Fruit fly (Drosophila melanogaster) whole organism, embryonic: Measurements from ENCODE around the gene Mst77F.

Experiments
- CG10267 ChIP-seq: fragments of 200-800 bp; sonication (Bioruptor generic); optimal IDR thresholded peaks from 2 replicates; lab custom pipeline; 2018; ENCODE audit warnings: missing biosample characterization, mild to moderate bottlenecking, missing genetic modification characterization, moderate library complexity
- CG11085 ChIP-seq: fragments of 200-800 bp; sonication (Bioruptor generic); IDR thresholded peaks from 2 replicates; pipeline ENCODE4 v1.3.6; 2022; ENCODE audit warnings: missing biosample characterization, missing genetic modification characterization
- CG11456 ChIP-seq: fragments of 200-800 bp; sonication (Bioruptor generic); IDR thresholded peaks from 3 replicates; pipeline ENCODE4 v1.3.6; 2022; ENCODE audit warnings: missing biosample characterization, missing genetic modification characterization
- CG14667 ChIP-seq: fragments of 200-800 bp; sonication (Bioruptor generic); IDR thresholded peaks from 2 replicates; pipeline ENCODE4 v1.3.6; 2022; ENCODE audit warnings: missing biosample characterization, missing genetic modification characterization
- CG1529 ChIP-seq: fragments of 200-800 bp; sonication (Bioruptor generic); optimal IDR thresholded peaks from 3 replicates; lab custom pipeline; 2018; ENCODE audit warnings: missing biosample characterization, missing genetic modification characterization
- CG17186 ChIP-seq: fragments of 200-800 bp; sonication (Bioruptor generic); optimal IDR thresholded peaks from 3 replicates; lab custom pipeline; 2017; ENCODE audit warnings: missing biosample characterization, missing genetic modification reagents, missing genetic modification characterization
- CG17359 ChIP-seq: fragments of 200-800 bp; sonication (Bioruptor generic); optimal IDR thresholded peaks from 3 replicates; lab custom pipeline; 2018; ENCODE audit warnings: missing biosample characterization, mild to moderate bottlenecking, missing genetic modification characterization, moderate library complexity
- CG1792 ChIP-seq: fragments of 200-800 bp; sonication (Bioruptor generic); optimal IDR thresholded peaks from 2 replicates; lab custom pipeline; 2016; ENCODE audit warnings: missing biosample characterization, missing genetic modification characterization
- CG2129 ChIP-seq: fragments of 200-800 bp; sonication (Bioruptor generic); IDR thresholded peaks from 2 replicates; pipeline ENCODE4 v1.3.6; 2022; ENCODE audit warnings: missing biosample characterization, missing genetic modification characterization; ENCODE audit not compliant: partially characterized antibody
- CG2199 ChIP-seq: fragments of 200-800 bp; sonication (Bioruptor generic); IDR thresholded peaks from 3 replicates; pipeline ENCODE4 v1.3.6; 2022; ENCODE audit warnings: missing biosample characterization, missing genetic modification characterization
- CG30020 ChIP-seq: fragments of 200-800 bp; optimal IDR thresholded peaks from 2 replicates; lab custom pipeline; 2019; ENCODE audit warnings: missing biosample characterization, mild to moderate bottlenecking, missing genetic modification characterization, moderate library complexity
- CG3065 ChIP-seq: fragments of 200-800 bp; sonication (Bioruptor generic); optimal IDR thresholded peaks from 2 replicates; lab custom pipeline; 2016; ENCODE audit warnings: missing biosample characterization, missing genetic modification characterization
- CG31441 ChIP-seq: fragments of 200-800 bp; sonication (Bioruptor generic); IDR thresholded peaks from 2 replicates; pipeline ENCODE4 v1.3.6; 2022; ENCODE audit warnings: missing biosample characterization, missing genetic modification characterization
- CG32772 ChIP-seq: fragments of 200-800 bp; sonication (Bioruptor generic); IDR thresholded peaks from 2 replicates; pipeline ENCODE4 v1.3.6; 2022; ENCODE audit warnings: missing biosample characterization, missing genetic modification characterization
- CG5245 ChIP-seq: fragments of 200-800 bp; sonication (Bioruptor generic); optimal IDR thresholded peaks from 3 replicates; lab custom pipeline; 2016; ENCODE audit warnings: missing biosample characterization, missing genetic modification characterization
- CG7372 ChIP-seq: fragments of 200-800 bp; sonication (Bioruptor generic); IDR thresholded peaks from 2 replicates; pipeline ENCODE4 v1.3.6; 2022; ENCODE audit warnings: missing biosample characterization, missing genetic modification characterization
- CG7556 ChIP-seq: fragments of 200-800 bp; sonication (Bioruptor generic); optimal IDR thresholded peaks from 2 replicates; lab custom pipeline; 2017; ENCODE audit warnings: missing biosample characterization, mild to moderate bottlenecking, missing genetic modification characterization
- CG8388 ChIP-seq: fragments of 200-800 bp; sonication (Bioruptor generic); optimal IDR thresholded peaks from 2 replicates; lab custom pipeline; 2019; ENCODE audit warnings: missing biosample characterization, mild to moderate bottlenecking, missing genetic modification characterization, moderate library complexity
- CoRest ChIP-seq: fragments of 200-800 bp; sonication (Bioruptor generic); optimal IDR thresholded peaks from 3 replicates; lab custom pipeline; 2018; ENCODE audit warnings: missing biosample characterization, mild to moderate bottlenecking, missing genetic modification characterization, moderate library complexity
- HLH4C ChIP-seq: fragments of 200-800 bp; sonication (Bioruptor generic); IDR thresholded peaks from 3 replicates; pipeline ENCODE4 v1.3.6; 2022; ENCODE audit warnings: missing biosample characterization, missing genetic modification characterization; ENCODE audit not compliant: partially characterized antibody
- Hmr ChIP-seq: fragments of 200-800 bp; sonication (Bioruptor generic); optimal IDR thresholded peaks from 3 replicates; lab custom pipeline; 2017; ENCODE audit warnings: mild to moderate bottlenecking, missing biosample characterization, missing genetic modification reagents, missing genetic modification characterization
- Hr78 ChIP-seq, 2 experiments: fragments of 200-800 bp in 1 of 2; fragments of >200 bp in 1 of 2; sonication (Bioruptor generic) in 1 of 2; optimal IDR thresholded peaks; 2 replicates each; lab custom pipeline; 2017 to 2019; ENCODE audit warnings: missing biosample characterization in 2 of 2, missing genetic modification characterization in 2 of 2, mild to moderate bottlenecking in 1 of 2, moderate library complexity in 1 of 2
- Lim3 ChIP-seq: fragments of 200-800 bp; sonication (Bioruptor generic); IDR thresholded peaks from 2 replicates; pipeline ENCODE4 v1.3.6; 2022; ENCODE audit warnings: missing biosample characterization, missing genetic modification characterization
- Mes4 ChIP-seq: fragments of 200-800 bp; sonication (Bioruptor generic); optimal IDR thresholded peaks from 2 replicates; lab custom pipeline; 2016; ENCODE audit warnings: missing biosample characterization, missing genetic modification characterization
- NfI ChIP-seq: fragments of 200-800 bp; sonication (Bioruptor generic); optimal IDR thresholded peaks from 3 replicates; lab custom pipeline; 2018; ENCODE audit warnings: missing biosample characterization, mild to moderate bottlenecking, missing genetic modification characterization, moderate library complexity
- Ravus ChIP-seq: fragments of 200-800 bp; sonication (Bioruptor generic); IDR thresholded peaks from 2 replicates; pipeline ENCODE4 v1.3.6; 2022; ENCODE audit warnings: missing biosample characterization, missing genetic modification characterization
- Sry-β ChIP-seq: fragments of 200-800 bp; sonication (Bioruptor generic); optimal IDR thresholded peaks from 2 replicates; lab custom pipeline; 2018; ENCODE audit warnings: missing biosample characterization, mild to moderate bottlenecking, missing genetic modification characterization, moderate library complexity
- Sry-δ ChIP-seq: fragments of 200-800 bp; sonication (Bioruptor generic); optimal IDR thresholded peaks from 2 replicates; lab custom pipeline; 2016; ENCODE audit warnings: missing biosample characterization, missing genetic modification characterization
- az2 ChIP-seq: fragments of 200-800 bp; sonication (Bioruptor generic); optimal IDR thresholded peaks from 3 replicates; lab custom pipeline; 2016; ENCODE audit warnings: missing biosample characterization, missing genetic modification characterization
- caup ChIP-seq: fragments of 200-800 bp; sonication (Bioruptor generic); optimal IDR thresholded peaks from 3 replicates; lab custom pipeline; 2017; ENCODE audit warnings: missing biosample characterization, mild to moderate bottlenecking, missing genetic modification characterization, moderate library complexity; ENCODE audit not compliant: severe bottlenecking
- croc ChIP-seq: fragments of 200-800 bp; sonication (Bioruptor generic); conservative IDR thresholded peaks from 3 replicates; pipeline ENCODE4 v1.3.6; 2022; ENCODE audit warnings: missing biosample characterization, missing genetic modification characterization
- dpn ChIP-seq, 2 experiments: fragments of 200-800 bp; sonication (Bioruptor generic); optimal IDR thresholded peaks; 3 replicates each; lab custom pipeline; 2016; ENCODE audit warnings: missing biosample characterization in 2 of 2, missing genetic modification characterization in 2 of 2
- en ChIP-seq: fragments of 200-800 bp; sonication (Bioruptor generic); optimal IDR thresholded peaks from 2 replicates; lab custom pipeline; 2016; ENCODE audit warnings: missing biosample characterization, missing genetic modification characterization
- fd64A ChIP-seq: fragments of 200-800 bp; sonication (Bioruptor generic); optimal IDR thresholded peaks from 3 replicates; lab custom pipeline; 2018; ENCODE audit warnings: missing biosample characterization, mild to moderate bottlenecking, missing genetic modification characterization
- fru ChIP-seq: fragments of >200 bp; optimal IDR thresholded peaks from 2 replicates; lab custom pipeline; 2017
- h ChIP-seq: fragments of >200 bp; optimal IDR thresholded peaks from 2 replicates; lab custom pipeline; 2017
- ham ChIP-seq: fragments of 200-800 bp; sonication (Bioruptor generic); IDR thresholded peaks from 2 replicates; pipeline ENCODE4 v1.3.6; 2022; ENCODE audit warnings: missing biosample characterization, missing genetic modification characterization
- ind ChIP-seq: fragments of 200-800 bp; sonication (Bioruptor generic); optimal IDR thresholded peaks from 3 replicates; lab custom pipeline; 2016; ENCODE audit warnings: missing biosample characterization, missing genetic modification characterization
- klu ChIP-seq: fragments of 200-800 bp; sonication (Bioruptor generic); IDR thresholded peaks from 2 replicates; pipeline ENCODE4 v1.3.6; 2022; ENCODE audit warnings: missing biosample characterization, missing genetic modification characterization
- lbe ChIP-seq: fragments of 200-800 bp; sonication (Bioruptor generic); optimal IDR thresholded peaks from 2 replicates; lab custom pipeline; 2016; ENCODE audit warnings: missing biosample characterization, mild to moderate bottlenecking, missing genetic modification characterization
- mirr ChIP-seq: fragments of 200-800 bp; sonication (Bioruptor generic); optimal IDR thresholded peaks from 3 replicates; lab custom pipeline; 2018; ENCODE audit warnings: missing biosample characterization, mild to moderate bottlenecking, missing genetic modification characterization
- nmo ChIP-seq: fragments of 200-800 bp; sonication (Bioruptor generic); optimal IDR thresholded peaks from 2 replicates; lab custom pipeline; 2018; ENCODE audit warnings: missing biosample characterization, mild to moderate bottlenecking, missing genetic modification characterization, moderate library complexity
- pb ChIP-seq: fragments of 200-800 bp; sonication (Bioruptor generic); optimal IDR thresholded peaks from 3 replicates; lab custom pipeline; 2016; ENCODE audit warnings: missing biosample characterization, missing genetic modification characterization
- peb ChIP-seq: fragments of 200-800 bp; sonication (Bioruptor generic); IDR thresholded peaks from 2 replicates; pipeline ENCODE4 v1.3.6; 2022; ENCODE audit warnings: missing biosample characterization, missing genetic modification characterization
- prd ChIP-seq, 3 experiments: fragments of >200 bp in 2 of 3; fragments of 200-800 bp in 1 of 3; sonication (Bioruptor generic) in 1 of 3; optimal IDR thresholded peaks in 2 of 3; IDR thresholded peaks in 1 of 3; 2 replicates in 2 of 3; 3 replicates in 1 of 3; pipeline versions ENCODE4 v1.3.6 to Lab custom; 2017 to 2022; ENCODE audit warnings: missing biosample characterization in 1 of 3, missing genetic modification characterization in 1 of 3
- tup ChIP-seq: fragments of 200-800 bp; sonication (Bioruptor generic); optimal IDR thresholded peaks from 2 replicates; lab custom pipeline; 2016; ENCODE audit warnings: missing biosample characterization, mild to moderate bottlenecking, missing genetic modification characterization, moderate library complexity
- zen ChIP-seq: fragments of 200-800 bp; sonication (Bioruptor generic); optimal IDR thresholded peaks from 3 replicates; lab custom pipeline; 2018; ENCODE audit warnings: missing biosample characterization, mild to moderate bottlenecking, missing genetic modification characterization, moderate library complexity
- zen2 ChIP-seq: fragments of 200-800 bp; sonication (Bioruptor generic); IDR thresholded peaks from 3 replicates; pipeline ENCODE4 v1.3.6; 2022; ENCODE audit warnings: missing biosample characterization, missing genetic modification characterization; ENCODE audit not compliant: partially characterized antibody

The Mst77F gene

dm6 chr3L:20771891-20772646, 45.8 kb downstream of the Mst77F start (continued):
- TF ChIP-seq CG10267 (tag; lab: Kevin White, UChicago) (peak; percentile 76), CG7372 (GFP tag; lab: Robert Waterston, UW) (peak; percentile 55; the same call in 1 of the 2 replicates), fru (no peak), tup (GFP tag; lab: Kevin White, UChicago) (peak; percentile 29), lbe (GFP tag; lab: Kevin White, UChicago) (peak; percentile 49), az2 (GFP tag; lab: Kevin White, UChicago) (peak; percentile 83), CG32772 (GFP tag; lab: Robert Waterston, UW) (peak; percentile 66; the same call in 1 of the 2 replicates), dpn (GFP tag; optimal IDR thresholded peaks at IDR 0.05; lab: Kevin White, UChicago) (peak; percentile 53 to 73), CG31441 (GFP tag; lab: Robert Waterston, UW) (peak; percentile 81), CG11085 (peak; percentile 64; the same call in 1 of the 2 replicates), Mes4 (peak; percentile 24), fd64A (GFP tag; lab: Kevin White, UChicago) (peak; percentile 46), Hr78 (GFP tag; optimal IDR thresholded peaks at IDR 0.05; lab: Kevin White, UChicago) (no peak), Ravus (GFP tag; lab: Robert Waterston, UW) (peak; percentile 42; the same call in 1 of the 2 replicates), nmo (peak; percentile 80), en (peak; percentile 16), CG1792 (peak; percentile 29), prd (optimal IDR thresholded peaks at IDR 0.05; lab: Kevin White, UChicago) (no peak), prd (GFP tag; IDR thresholded peaks at IDR 0.05; lab: Robert Waterston, UW) (peak; percentile 82), ind (peak; percentile 75), Sry-β (peak; percentile 97), CG1529 (GFP tag; lab: Kevin White, UChicago) (peak; percentile 56), h (no peak), CoRest (tag; lab: Kevin White, UChicago) (peak; percentile 55), caup (peak; percentile 84), CG2129 (GFP tag; lab: Robert Waterston, UW) (no peak), CG17186 (GFP tag; lab: Kevin White, UChicago) (peak; percentile 36), croc (GFP tag; lab: Robert Waterston, UW) (0 out of 3 replicates have a peak, but pooled peaks have one; percentile 13), zen2 (no peak), ham (no peak), CG30020 (tag; lab: Kevin White, UChicago) (no peak), klu (peak; percentile 53; the same call in 1 of the 2 replicates), pb (GFP tag; lab: Kevin White, UChicago) (peak; percentile 70), CG14667 (no peak), CG11456 (peak; percentile 83), CG3065 (peak; percentile 82), CG5245 (GFP tag; lab: Kevin White, UChicago) (peak; percentile 76), HLH4C (GFP tag; lab: Robert Waterston, UW) (no peak), Lim3 (GFP tag; lab: Robert Waterston, UW) (no peak), CG8388 (GFP tag; lab: Kevin White, UChicago) (peak; percentile 81), CG7556 (GFP tag; lab: Kevin White, UChicago) (peak; percentile 82), peb (GFP tag; lab: Robert Waterston, UW) (peak; percentile 65), zen (peak; percentile 77), Sry-δ (peak; percentile 29), NfI (GFP tag; lab: Kevin White, UChicago) (peak; percentile 76), CG17359 (tag; lab: Kevin White, UChicago) (peak; percentile 86), mirr (GFP tag; lab: Kevin White, UChicago) (peak; percentile 45), CG2199 (GFP tag; lab: Robert Waterston, UW) (peak; percentile 81; the same call in 1 of the 3 replicates), Hmr (peak; percentile 84)
